Fruit fly (Drosophila melanogaster): ENCODE measurements around the gene CG14132.
A peak's percentile ranks its signal among the peaks of the same experiment; 100 is the strongest.

The CG14132 gene

dm6 chr3L:11696294-11697116, 18.6 kb downstream of the CG14132 start, which contains the start of gene Dph1 (continued):
- TF ChIP-seq cg (GFP tag; optimal IDR thresholded peaks at IDR 0.05) (no peak), Bdp1 (GFP tag; optimal IDR thresholded peaks at IDR 0.05) (peak; percentile 75), CG18476 (GFP tag; optimal IDR thresholded peaks at IDR 0.05) (peak; percentile 49), CG16813 (GFP tag; IDR thresholded peaks at IDR 0.05; ENCODE audit: partially characterized antibody) (no peak), danr (GFP tag; IDR thresholded peaks at IDR 0.05) (peak; percentile 68; the same call in 1 of the 2 replicates), Usf (GFP tag; optimal IDR thresholded peaks at IDR 0.05) (peak; percentile 63), stwl (tag; optimal IDR thresholded peaks at IDR 0.05) (peak; percentile 62), fru (optimal IDR thresholded peaks at IDR 0.05) (no peak), Dek (tag; optimal IDR thresholded peaks at IDR 0.05) (peak; percentile 67), Opbp (GFP tag; IDR thresholded peaks at IDR 0.05; ENCODE audit: partially characterized antibody) (peak; percentile 46; the same call in 1 of the 3 replicates), cad (GFP tag; optimal IDR thresholded peaks at IDR 0.05) (no peak), MBD-R2 (GFP tag; IDR thresholded peaks at IDR 0.05) (peak; percentile 70), gcm (GFP tag; optimal IDR thresholded peaks at IDR 0.05) (peak; percentile 82), inv (GFP tag; IDR thresholded peaks at IDR 0.05; ENCODE audit: partially characterized antibody) (peak; percentile 31; the same call in 1 of the 2 replicates), ind (GFP tag; optimal IDR thresholded peaks at IDR 0.05) (peak; percentile 88), CG11093 (GFP tag; IDR thresholded peaks at IDR 0.05) (no peak; the same call in 2 of the 3 replicates), dpn (GFP tag; optimal IDR thresholded peaks at IDR 0.05) (peak; percentile 82 to 88), CG11456 (GFP tag; IDR thresholded peaks at IDR 0.05) (no peak; the same call in 1 of the 3 replicates), CG10565 (GFP tag; optimal IDR thresholded peaks at IDR 0.05) (peak; percentile 29), CG3281 (GFP tag; optimal IDR thresholded peaks at IDR 0.05) (peak; percentile 79), HLH4C (GFP tag; IDR thresholded peaks at IDR 0.05; ENCODE audit: partially characterized antibody) (0 out of 3 replicates have a peak, but pooled peaks have one; percentile 34), org-1 (GFP tag; optimal IDR thresholded peaks at IDR 0.05) (peak; percentile 86), Optix (GFP tag; IDR thresholded peaks at IDR 0.05) (peak; percentile 88), nerfin-2 (GFP tag; IDR thresholded peaks at IDR 0.05; ENCODE audit: partially characterized antibody) (no peak), CG16779 (GFP tag; IDR thresholded peaks at IDR 0.05) (peak; percentile 68), pb (GFP tag; optimal IDR thresholded peaks at IDR 0.05) (peak; percentile 85), hkb (optimal IDR thresholded peaks at IDR 0.05) (no peak), hkb (GFP tag; IDR thresholded peaks at IDR 0.05) (peak; percentile 92), Oli (tag; optimal IDR thresholded peaks at IDR 0.05) (peak; percentile 86), CG18262 (tag; optimal IDR thresholded peaks at IDR 0.05) (peak; percentile 85), CG1024 (GFP tag; IDR thresholded peaks at IDR 0.05) (peak; percentile 74), sob (GFP tag; IDR thresholded peaks at IDR 0.05) (peak; percentile 57), salm (tag; optimal IDR thresholded peaks at IDR 0.05) (peak; percentile 53), Adf1 (GFP tag; IDR thresholded peaks at IDR 0.05) (peak; percentile 36; the same call in 1 of the 2 replicates), NfI (GFP tag; optimal IDR thresholded peaks at IDR 0.05) (peak; percentile 82), Sin3A (optimal IDR thresholded peaks at IDR 0.05) (peak; percentile 55), Awh (GFP tag; IDR thresholded peaks at IDR 0.05) (peak; percentile 85), pan (optimal IDR thresholded peaks at IDR 0.05) (no peak), pan (GFP tag; optimal IDR thresholded peaks at IDR 0.05 in 1 of 2, IDR thresholded peaks at IDR 0.05 in 1 of 2) (peak in 1 of 2 experiments; percentile 90), tin (GFP tag; optimal IDR thresholded peaks at IDR 0.05) (peak; percentile 83), Sox102F (GFP tag; optimal IDR thresholded peaks at IDR 0.05) (peak; percentile 87), CG2129 (GFP tag; IDR thresholded peaks at IDR 0.05; ENCODE audit: partially characterized antibody) (no peak), aop (GFP tag; IDR thresholded peaks at IDR 0.05) (peak; percentile 53; the same call in 1 of the 2 replicates), CG5245 (GFP tag; optimal IDR thresholded peaks at IDR 0.05) (peak; percentile 55), Lim3 (GFP tag; IDR thresholded peaks at IDR 0.05) (no peak), CG32532 (GFP tag; IDR thresholded peaks at IDR 0.05) (peak; percentile 90), ATbp (GFP tag; optimal IDR thresholded peaks at IDR 0.05) (peak; percentile 88), CTCF (GFP tag; optimal IDR thresholded peaks at IDR 0.05) (peak; percentile 24), NC2α (GFP tag; optimal IDR thresholded peaks at IDR 0.05) (peak; percentile 79), CG4820 (GFP tag; optimal IDR thresholded peaks at IDR 0.05) (peak; percentile 78)

Data from whole organism, embryonic.